Worm (Caenorhabditis elegans): ENCODE data around the gene ztf-22.
"Not testable (repeated sequence)": the region's sequence is repeated elsewhere in the genome, so short reads cannot be mapped to it uniquely, and the experiment has no call there.

The ztf-22 gene

ce11 chrII:13310230-13310629 is 24.6 kb upstream of the ztf-22 start:
- TF ChIP-seq aha-1 (tag) = peak; percentile 89
- no peak for TF ChIP-seq Y5F2A.4 (GFP tag; optimal IDR thresholded peaks at IDR 0.05)
- peak in 1 of 2 experiments; percentile 51 for TF ChIP-seq unc-62 (GFP tag; optimal IDR thresholded peaks at IDR 0.05 in 1 of 2)
- no peak for TF ChIP-seq unc-62 (tag; optimal IDR thresholded peaks at IDR 0.05)

ce11 chrII:13308990-13309389 is 23.4 kb upstream of the ztf-22 start, which contains the start of gene faxc-2:
Gene faxc-2 (plus strand): TSS chrII:13309290.
- TF ChIP-seq ama-1 (optimal IDR thresholded peaks at IDR 0.05); fos-1 (tag; optimal IDR thresholded peaks at IDR 0.05); ceh-82 (tag; optimal IDR thresholded peaks at IDR 0.05): not testable (repeated sequence)

- TF ChIP-seq Y48G9A.11 (GFP tag; IDR thresholded peaks at IDR 0.05) = no peak; the same call in 1 of the 2 replicates
- TF ChIP-seq F26F4.8 (GFP tag; conservative IDR thresholded peaks at IDR 0.05) = 0 out of 2 replicates have a peak, but pooled peaks have one; percentile 45
- no peak for TF ChIP-seq nhr-41 (GFP tag; IDR thresholded peaks at IDR 0.05)
- TF ChIP-seq skn-1 (tag; optimal IDR thresholded peaks at IDR 0.05) = no peak
- TF ChIP-seq daf-16 (GFP tag; optimal IDR thresholded peaks at IDR 0.05) = no peak
- TF ChIP-seq daf-16 (tag; optimal IDR thresholded peaks at IDR 0.05) = peak; percentile 17
- TF ChIP-seq ctbp-1 (GFP tag; IDR thresholded peaks at IDR 0.05) = no peak
- TF ChIP-seq hlh-30 (tag; optimal IDR thresholded peaks at IDR 0.05; ENCODE audit: insufficient read depth) = peak; percentile 62
- TF ChIP-seq nhr-48 (tag; optimal IDR thresholded peaks at IDR 0.05) = no peak
- TF ChIP-seq ZK337.2 (GFP tag; IDR thresholded peaks at IDR 0.05) = no peak
- TF ChIP-seq rbr-2 (tag; optimal IDR thresholded peaks at IDR 0.05) = no peak
- TF ChIP-seq mxl-2 (GFP tag; conservative IDR thresholded peaks at IDR 0.05) = no peak
- no peak for TF ChIP-seq dmd-9 (GFP tag; IDR thresholded peaks at IDR 0.05)
- TF ChIP-seq daf-8 (GFP tag; IDR thresholded peaks at IDR 0.05) = no peak
- TF ChIP-seq nhr-28 (tag; optimal IDR thresholded peaks at IDR 0.05) = peak; percentile 16
- TF ChIP-seq mes-2 (tag; optimal IDR thresholded peaks at IDR 0.05; ENCODE audit: poor library complexity, severe bottlenecking) = peak; percentile 9
- no peak for TF ChIP-seq ces-1 (GFP tag; optimal IDR thresholded peaks at IDR 0.05)
- TF ChIP-seq zfp-3 (GFP tag; conservative IDR thresholded peaks at IDR 0.05) = no peak
- no peak for TF ChIP-seq tag-97 (GFP tag; IDR thresholded peaks at IDR 0.05)
- TF ChIP-seq sdz-12 (GFP tag; optimal IDR thresholded peaks at IDR 0.05) = no peak
- no peak for TF ChIP-seq hif-1 (tag; optimal IDR thresholded peaks at IDR 0.05)
- TF ChIP-seq ztf-11 (tag; optimal IDR thresholded peaks at IDR 0.05) = no peak
- TF ChIP-seq nhr-76 (tag; optimal IDR thresholded peaks at IDR 0.05) = no peak
- no peak for TF ChIP-seq dmd-8 (GFP tag; IDR thresholded peaks at IDR 0.05)
- TF ChIP-seq ceh-44 (GFP tag; IDR thresholded peaks at IDR 0.05) = no peak
- no peak for TF ChIP-seq lin-15B (tag; optimal IDR thresholded peaks at IDR 0.05)
- no peak for TF ChIP-seq zip-2 (tag; optimal IDR thresholded peaks at IDR 0.05)
- no peak for TF ChIP-seq mdl-1 (tag; optimal IDR thresholded peaks at IDR 0.05)
- no peak for TF ChIP-seq pha-4 (GFP tag; IDR thresholded peaks at IDR 0.05)
- no peak for TF ChIP-seq pha-4 (tag; optimal IDR thresholded peaks at IDR 0.05)
- TF ChIP-seq F44E2.7 (GFP tag; IDR thresholded peaks at IDR 0.05) = no peak
- TF ChIP-seq aha-1 (tag) = no peak
- no peak for TF ChIP-seq daf-12 (tag; optimal IDR thresholded peaks at IDR 0.05)
- no peak for TF ChIP-seq nhr-111 (GFP tag; optimal IDR thresholded peaks at IDR 0.05)
- no peak for TF ChIP-seq R02D3.7 (tag; optimal IDR thresholded peaks at IDR 0.05)
- no peak for TF ChIP-seq ceh-82 (tag; optimal IDR thresholded peaks at IDR 0.05)
- no peak for TF ChIP-seq attf-4 (tag; optimal IDR thresholded peaks at IDR 0.05)
- 0 out of 2 replicates have a peak, but pooled peaks have one; percentile 10 for TF ChIP-seq dmd-6 (GFP tag; IDR thresholded peaks at IDR 0.05)
- TF ChIP-seq lsy-2 (tag; optimal IDR thresholded peaks at IDR 0.05) = peak in 1 of 2 experiments; percentile 43
- TF ChIP-seq dve-1 (tag; optimal IDR thresholded peaks at IDR 0.05; ENCODE audit: insufficient read depth) = no peak
- TF ChIP-seq egl-27 (tag; optimal IDR thresholded peaks at IDR 0.05) = no peak
- peak; percentile 3 for TF ChIP-seq mep-1 (tag; optimal IDR thresholded peaks at IDR 0.05)
- TF ChIP-seq tra-1 (GFP tag; IDR thresholded peaks at IDR 0.05) = 0 out of 2 replicates have a peak, but pooled peaks have one; percentile 25
These were observed 18.8 kb upstream of the ztf-22 start for ce11 chrII:13304339-13304938.

Measured in whole organism, L4 larva.